Worm (Caenorhabditis elegans) whole organism, L1 larva: Measurements from ENCODE around the gene Y73B6BL.31.
A peak's percentile ranks its signal among the peaks of the same experiment; 100 is the strongest.

Experiments used
- C04F5.9 ChIP-seq: sonication (generic microtip); optimal IDR thresholded peaks from 2 replicates; lab custom pipeline; 2016; ENCODE audit warnings: missing genetic modification characterization, missing compliant biosample characterization
- C16A3.4 ChIP-seq: fragments of 150-350 bp; optimal IDR thresholded peaks from 2 replicates; lab custom pipeline; 2014; ENCODE audit warnings: missing biosample characterization, missing genetic modification characterization
- C34B4.2 ChIP-seq: sonication (generic microtip); optimal IDR thresholded peaks from 2 replicates; lab custom pipeline; 2017; ENCODE audit warnings: mild to moderate bottlenecking, missing genetic modification characterization, missing compliant biosample characterization
- F16B12.6 ChIP-seq: fragments of 150-350 bp; optimal IDR thresholded peaks from 2 replicates; lab custom pipeline; 2014; ENCODE audit warnings: missing biosample characterization, missing genetic modification characterization
- Y116A8C.19 ChIP-seq: sonication (generic microtip); optimal IDR thresholded peaks from 2 replicates; lab custom pipeline; 2016; ENCODE audit warnings: missing compliant biosample characterization, missing genetic modification characterization, borderline replicate concordance
- alr-1 ChIP-seq: fragments of 200-800 bp; sonication (Bioruptor generic); optimal IDR thresholded peaks from 2 replicates; lab custom pipeline; 2018; ENCODE audit warnings: borderline replicate concordance, mild to moderate bottlenecking, missing genetic modification characterization, missing compliant biosample characterization
- ceh-63 ChIP-seq: fragments of 200-800 bp; sonication (Bioruptor generic); optimal IDR thresholded peaks from 2 replicates; lab custom pipeline; 2018; ENCODE audit warnings: mild to moderate bottlenecking, missing genetic modification characterization, missing compliant biosample characterization
- ceh-82 ChIP-seq, 3 experiments: fragments of 150-350 bp in 1 of 3; sonication (generic microtip) in 2 of 3; optimal IDR thresholded peaks; 2 replicates each; lab custom pipeline; 2014 to 2017; ENCODE audit warnings: missing biosample characterization in 3 of 3, missing genetic modification characterization in 3 of 3
- ceh-88 ChIP-seq: fragments of 200-800 bp; sonication (Bioruptor generic); IDR thresholded peaks from 2 replicates; pipeline ENCODE4 v1.3.6; 2022; ENCODE audit warnings: missing genetic modification characterization, missing compliant biosample characterization
- ceh-90 ChIP-seq: sonication (generic microtip); optimal IDR thresholded peaks from 2 replicates; lab custom pipeline; 2016; ENCODE audit warnings: missing genetic modification characterization, missing compliant biosample characterization
- ces-1 ChIP-seq: fragments of 150-350 bp; optimal IDR thresholded peaks from 2 replicates; lab custom pipeline; 2014; ENCODE audit warnings: missing biosample characterization, missing genetic modification reagents, missing genetic modification characterization
- dpl-1 ChIP-seq, 3 experiments: fragments of 150-350 bp in 2 of 3; sonication (generic microtip) in 1 of 3; optimal IDR thresholded peaks; 2 replicates each; lab custom pipeline; 2014 to 2017; ENCODE audit warnings: missing biosample characterization in 3 of 3, missing genetic modification characterization in 3 of 3, missing genetic modification reagents in 3 of 3
- efl-1 ChIP-seq, 4 experiments: fragments of 150-350 bp; optimal IDR thresholded peaks in 3 of 4; peaks in 1 of 4; 1 replicate in 1 of 4; 2 replicates in 3 of 4; lab custom pipeline; 2014; ENCODE audit warnings: missing biosample characterization in 2 of 4, missing genetic modification characterization in 2 of 4, missing genetic modification reagents in 2 of 4
- efl-3 ChIP-seq: fragments of 200-800 bp; sonication (Bioruptor generic); optimal IDR thresholded peaks from 2 replicates; lab custom pipeline; 2018; ENCODE audit warnings: mild to moderate bottlenecking, missing genetic modification characterization, missing compliant biosample characterization
- egl-13 ChIP-seq: sonication (generic microtip); optimal IDR thresholded peaks from 2 replicates; lab custom pipeline; 2016; ENCODE audit warnings: missing genotype, missing genetic modification reagents, missing genetic modification characterization, missing compliant biosample characterization
- elt-2 ChIP-seq: sonication (generic microtip); optimal IDR thresholded peaks from 2 replicates; lab custom pipeline; 2016; ENCODE audit warnings: missing genetic modification characterization, mild to moderate bottlenecking, inconsistent platforms, missing compliant biosample characterization, missing genetic modification reagents
- elt-3 ChIP-seq, 6 experiments: fragments of 150-350 bp in 1 of 6; sonication (generic microtip); optimal IDR thresholded peaks; 2 replicates each; lab custom pipeline; 2017 to 2018; ENCODE audit warnings: missing biosample characterization in 6 of 6, missing genetic modification characterization in 6 of 6, inconsistent platforms in 1 of 6
- fkh-10 ChIP-seq: sonication (generic microtip); optimal IDR thresholded peaks from 2 replicates; lab custom pipeline; 2017; ENCODE audit warnings: missing biosample characterization, missing genetic modification reagents, missing genetic modification characterization
- fkh-8 ChIP-seq: sonication (generic microtip); optimal IDR thresholded peaks from 2 replicates; lab custom pipeline; 2016; ENCODE audit warnings: mild to moderate bottlenecking, missing genetic modification characterization, missing compliant biosample characterization
- grh-1 ChIP-seq: fragments of 200-800 bp; sonication (Bioruptor generic); IDR thresholded peaks from 2 replicates; pipeline ENCODE4 v1.3.6; 2022; ENCODE audit warnings: missing genetic modification reagents, missing genetic modification characterization, missing compliant biosample characterization
- hlh-4 ChIP-seq: sonication (generic microtip); optimal IDR thresholded peaks from 2 replicates; lab custom pipeline; 2016; ENCODE audit warnings: mild to moderate bottlenecking, missing genetic modification characterization, missing compliant biosample characterization
- hpl-2 ChIP-seq: fragments of 150-350 bp; optimal IDR thresholded peaks from 2 replicates; lab custom pipeline; 2014; ENCODE audit warnings: missing biosample characterization, missing genetic modification reagents, missing genetic modification characterization
- irx-1 ChIP-seq: sonication (generic microtip); optimal IDR thresholded peaks from 2 replicates; lab custom pipeline; 2016; ENCODE audit warnings: missing genetic modification characterization, missing compliant biosample characterization
- isw-1 ChIP-seq: fragments of 200-800 bp; sonication (Bioruptor generic); IDR thresholded peaks from 2 replicates; pipeline ENCODE4 v1.3.6; 2022; ENCODE audit warnings: missing genetic modification characterization, missing compliant biosample characterization
- lin-39 ChIP-seq: fragments of 150-350 bp; optimal IDR thresholded peaks from 2 replicates; lab custom pipeline; 2014; ENCODE audit warnings: missing biosample characterization, missing genetic modification reagents, missing genetic modification characterization
- lir-3 ChIP-seq: sonication (generic microtip); optimal IDR thresholded peaks from 2 replicates; lab custom pipeline; 2016; ENCODE audit warnings: mild to moderate bottlenecking, missing genetic modification characterization, moderate library complexity, missing compliant biosample characterization; ENCODE audit not compliant: poor library complexity
- lsy-2 ChIP-seq, 2 experiments: fragments of 150-350 bp; optimal IDR thresholded peaks; 2 replicates each; lab custom pipeline; 2014; ENCODE audit warnings: missing biosample characterization in 2 of 2, missing genetic modification characterization in 2 of 2
- mab-9 ChIP-seq: fragments of 200-800 bp; sonication (Bioruptor generic); IDR thresholded peaks from 2 replicates; pipeline ENCODE4 v1.3.6; 2022; ENCODE audit warnings: missing genetic modification reagents, missing genetic modification characterization, missing compliant biosample characterization
- mdl-1 ChIP-seq, 2 experiments: fragments of 150-350 bp; optimal IDR thresholded peaks; 2 replicates each; lab custom pipeline; 2014 to 2017; ENCODE audit warnings: missing biosample characterization in 2 of 2, missing genetic modification characterization in 2 of 2, inconsistent platforms in 1 of 2
- mef-2 ChIP-seq: fragments of 150-350 bp; optimal IDR thresholded peaks from 2 replicates; lab custom pipeline; 2014; ENCODE audit warnings: missing biosample characterization, missing genetic modification characterization
- nhr-12 ChIP-seq: sonication (generic microtip); optimal IDR thresholded peaks from 2 replicates; lab custom pipeline; 2017; ENCODE audit warnings: missing biosample characterization, missing genetic modification characterization
- nhr-47 ChIP-seq: sonication (generic microtip); optimal IDR thresholded peaks from 2 replicates; lab custom pipeline; 2016; ENCODE audit warnings: mild to moderate bottlenecking, missing genetic modification characterization, moderate library complexity, missing compliant biosample characterization
- nhr-71 ChIP-seq: sonication (generic microtip); optimal IDR thresholded peaks from 2 replicates; lab custom pipeline; 2016; ENCODE audit warnings: mild to moderate bottlenecking, missing genetic modification characterization, moderate library complexity, missing compliant biosample characterization
- nhr-77 ChIP-seq: fragments of 150-350 bp; optimal IDR thresholded peaks from 2 replicates; lab custom pipeline; 2014; ENCODE audit warnings: missing biosample characterization, missing genetic modification characterization
- nhr-84 ChIP-seq: sonication (generic microtip); optimal IDR thresholded peaks from 2 replicates; lab custom pipeline; 2017; ENCODE audit warnings: missing biosample characterization, missing genetic modification characterization
- nhr-85 ChIP-seq: sonication (generic microtip); peaks from one replicate; lab custom pipeline; 2016; ENCODE audit warnings: missing genetic modification characterization, inconsistent platforms, missing compliant biosample characterization
- nhr-90 ChIP-seq: sonication (generic microtip); optimal IDR thresholded peaks from 2 replicates; lab custom pipeline; 2016; ENCODE audit warnings: mild to moderate bottlenecking, missing genetic modification characterization, missing compliant biosample characterization; ENCODE audit not compliant: poor library complexity
- pag-3 ChIP-seq: sonication (generic microtip); optimal IDR thresholded peaks from 2 replicates; lab custom pipeline; 2017; ENCODE audit warnings: missing genetic modification characterization, mild to moderate bottlenecking, missing compliant biosample characterization, antibody characterized with exemption, borderline replicate concordance; ENCODE audit not compliant: insufficient read depth
- pqm-1 ChIP-seq: sonication (generic microtip); optimal IDR thresholded peaks from 3 replicates; lab custom pipeline; 2017; ENCODE audit warnings: missing biosample characterization, missing genetic modification characterization
- snu-23 ChIP-seq: sonication (generic microtip); optimal IDR thresholded peaks from 2 replicates; lab custom pipeline; 2016; ENCODE audit warnings: missing genetic modification characterization, missing compliant biosample characterization
- sup-37 ChIP-seq: fragments of 200-800 bp; sonication (Bioruptor generic); optimal IDR thresholded peaks from 2 replicates; lab custom pipeline; 2018; ENCODE audit warnings: mild to moderate bottlenecking, missing genetic modification characterization, missing compliant biosample characterization
- tbx-2 ChIP-seq: sonication (generic microtip); optimal IDR thresholded peaks from 2 replicates; lab custom pipeline; 2016; ENCODE audit warnings: missing genetic modification characterization, missing compliant biosample characterization
- unc-130 ChIP-seq: fragments of 150-350 bp; optimal IDR thresholded peaks from 2 replicates; lab custom pipeline; 2017; ENCODE audit warnings: missing biosample characterization, missing genetic modification characterization, inconsistent platforms
- unc-62 ChIP-seq: fragments of 150-350 bp; optimal IDR thresholded peaks from 2 replicates; lab custom pipeline; 2014; ENCODE audit warnings: missing biosample characterization, missing genetic modification reagents, missing genetic modification characterization
- unc-86 ChIP-seq: sonication (generic microtip); optimal IDR thresholded peaks from 2 replicates; lab custom pipeline; 2016; ENCODE audit warnings: missing genetic modification characterization, missing compliant biosample characterization
- unc-98 ChIP-seq: fragments of 200-800 bp; sonication (Bioruptor generic); IDR thresholded peaks from 2 replicates; pipeline ENCODE4 v1.3.6; 2022; ENCODE audit warnings: missing genetic modification characterization, missing compliant biosample characterization
- vab-15 ChIP-seq: sonication (generic microtip); optimal IDR thresholded peaks from 2 replicates; lab custom pipeline; 2017; ENCODE audit warnings: missing genotype, mild to moderate bottlenecking, missing genetic modification characterization, missing compliant biosample characterization
- xbp-1 ChIP-seq: sonication (generic microtip); optimal IDR thresholded peaks from 2 replicates; lab custom pipeline; 2016; ENCODE audit warnings: missing genetic modification characterization, missing compliant biosample characterization
- zag-1 ChIP-seq: fragments of 150-350 bp; optimal IDR thresholded peaks from 2 replicates; lab custom pipeline; 2014; ENCODE audit warnings: missing biosample characterization, missing genetic modification characterization
- zip-4 ChIP-seq: fragments of 200-800 bp; sonication (Bioruptor generic); optimal IDR thresholded peaks from 2 replicates; lab custom pipeline; 2018; ENCODE audit warnings: mild to moderate bottlenecking, missing genetic modification characterization, moderate library complexity, missing compliant biosample characterization
- ztf-11 ChIP-seq, 2 experiments: sonication (generic microtip); optimal IDR thresholded peaks; 2 replicates each; lab custom pipeline; 2016 to 2017; ENCODE audit warnings: missing genetic modification characterization in 2 of 2, missing biosample characterization in 1 of 2, missing compliant biosample characterization in 1 of 2
- ztf-4 ChIP-seq: fragments of 150-350 bp; optimal IDR thresholded peaks from 2 replicates; lab custom pipeline; 2014; ENCODE audit warnings: missing biosample characterization, missing genetic modification characterization

The Y73B6BL.31 gene

ce11 chrIV:6480978-6481377 lies 39.3 kb downstream of the Y73B6BL.31 start:
- no peak for TF ChIP-seq nhr-71 (tag; lab: Kevin White, UChicago)
- TF ChIP-seq pqm-1 (tag; lab: Kevin White, UChicago) = no peak
- TF ChIP-seq F16B12.6 (tag; lab: Kevin White, UChicago) = no peak
- no peak for TF ChIP-seq ceh-90 (tag; lab: Kevin White, UChicago)
- no peak for TF ChIP-seq hpl-2 (GFP tag; lab: Kevin White, UChicago)
- no peak for TF ChIP-seq fkh-8 (tag; lab: Kevin White, UChicago)
- no peak for TF ChIP-seq C34B4.2 (tag; lab: Kevin White, UChicago)
- no peak for TF ChIP-seq mab-9
- no peak for TF ChIP-seq lin-39 (tag; lab: Kevin White, UChicago)
- no peak for TF ChIP-seq pag-3 (tag; lab: Kevin White, UChicago)
- no peak for TF ChIP-seq grh-1 (GFP tag; lab: Robert Waterston, UW)
- TF ChIP-seq xbp-1 = no peak
- TF ChIP-seq hlh-4 (tag; lab: Kevin White, UChicago) = no peak
- peak; percentile 19 for TF ChIP-seq elt-2 (tag; lab: Kevin White, UChicago)
- TF ChIP-seq sup-37 = no peak
- TF ChIP-seq isw-1 (GFP tag; lab: Robert Waterston, UW) = no peak
- no peak for TF ChIP-seq ztf-11 (tag; optimal IDR thresholded peaks at IDR 0.05; lab: Kevin White, UChicago)
- TF ChIP-seq lsy-2 (tag; optimal IDR thresholded peaks at IDR 0.05; lab: Kevin White, UChicago) = no peak
- peak in 1 of 2 experiments; percentile 20 for TF ChIP-seq mdl-1 (tag; optimal IDR thresholded peaks at IDR 0.05; lab: Kevin White, UChicago)
- TF ChIP-seq nhr-47 (tag; lab: Kevin White, UChicago) = no peak
- no peak for TF ChIP-seq unc-98 (GFP tag; lab: Robert Waterston, UW)
- no peak for TF ChIP-seq fkh-10
- no peak for TF ChIP-seq unc-130 (tag; lab: Kevin White, UChicago)
- peak in 1 of 3 experiments; percentile 25 for TF ChIP-seq ceh-82 (tag; optimal IDR thresholded peaks at IDR 0.05; lab: Kevin White, UChicago)
- TF ChIP-seq nhr-12 (tag; lab: Kevin White, UChicago) = no peak
- peak; percentile 57 for TF ChIP-seq nhr-85
- TF ChIP-seq Y116A8C.19 = no peak
- peak in 1 of 2 experiments; percentile 21 for TF ChIP-seq efl-1 (optimal IDR thresholded peaks at IDR 0.05; lab: Kevin White, UChicago)
- peak in 1 of 2 experiments; percentile 89 for TF ChIP-seq efl-1 (GFP tag; optimal IDR thresholded peaks at IDR 0.05 in 1 of 2; lab: Kevin White, UChicago)
- TF ChIP-seq ceh-63 (GFP tag; lab: Kevin White, UChicago) = no peak
- no peak for TF ChIP-seq unc-86 (tag; lab: Kevin White, UChicago)
- no peak for TF ChIP-seq lir-3
- TF ChIP-seq tbx-2 (tag; lab: Kevin White, UChicago) = no peak
- peak; percentile 49 for TF ChIP-seq nhr-90 (tag; lab: Kevin White, UChicago)
- TF ChIP-seq snu-23 = peak; percentile 52
- no peak for TF ChIP-seq nhr-84 (tag; lab: Kevin White, UChicago)
- TF ChIP-seq egl-13 = no peak
- no peak for TF ChIP-seq efl-3
- peak in 1 of 6 experiments; percentile 25 for TF ChIP-seq elt-3 (tag; optimal IDR thresholded peaks at IDR 0.05; lab: Kevin White, UChicago)
- TF ChIP-seq dpl-1 (GFP tag; optimal IDR thresholded peaks at IDR 0.05; lab: Kevin White, UChicago) = peak in 2 of 3 experiments; percentile 4 to 29
- no peak for TF ChIP-seq ceh-88
- peak; percentile 37 for TF ChIP-seq C16A3.4 (tag; lab: Kevin White, UChicago)
- TF ChIP-seq zag-1 = no peak
- no peak for TF ChIP-seq vab-15 (tag; lab: Kevin White, UChicago)
- TF ChIP-seq ces-1 (GFP tag; lab: Kevin White, UChicago) = no peak
- TF ChIP-seq unc-62 (GFP tag; lab: Kevin White, UChicago) = no peak
- no peak for TF ChIP-seq irx-1 (tag; lab: Kevin White, UChicago)
- TF ChIP-seq nhr-77 (tag; lab: Kevin White, UChicago) = peak; percentile 43
- no peak for TF ChIP-seq C04F5.9 (tag; lab: Kevin White, UChicago)
- no peak for TF ChIP-seq zip-4 (GFP tag; lab: Kevin White, UChicago)
- TF ChIP-seq alr-1 (tag; lab: Kevin White, UChicago) = no peak
- no peak for TF ChIP-seq mef-2 (tag; lab: Kevin White, UChicago)
- no peak for TF ChIP-seq ztf-4 (tag; lab: Kevin White, UChicago)
